Worm (Caenorhabditis elegans) whole organism, young adult: ENCODE results near the gene clec-35.

Source experiments
- B0019.2 ChIP-seq: fragments of 200-800 bp; sonication (Bioruptor generic); conservative IDR thresholded peaks from 2 replicates; pipeline ENCODE4 v1.3.6; 2022; ENCODE audit warnings: missing genetic modification reagents, missing genetic modification characterization, missing compliant biosample characterization
- B0261.1 ChIP-seq: sonication (generic microtip); optimal IDR thresholded peaks from 2 replicates; lab custom pipeline; 2016; ENCODE audit warnings: mild to moderate bottlenecking, missing genetic modification characterization, moderate library complexity, missing compliant biosample characterization
- F22D6.2 ChIP-seq: sonication (generic microtip); optimal IDR thresholded peaks from 2 replicates; lab custom pipeline; 2016; ENCODE audit warnings: mild to moderate bottlenecking, missing genetic modification characterization, missing compliant biosample characterization
- F37B4.10 ChIP-seq: fragments of 200-800 bp; sonication (Bioruptor generic); IDR thresholded peaks from 2 replicates; pipeline ENCODE4 v1.3.6; 2022; ENCODE audit warnings: missing genetic modification characterization, missing compliant biosample characterization
- F57A8.1 ChIP-seq: fragments of 200-800 bp; sonication (Bioruptor generic); optimal IDR thresholded peaks from 2 replicates; lab custom pipeline; 2018; ENCODE audit warnings: mild to moderate bottlenecking, missing genetic modification characterization, moderate library complexity, missing compliant biosample characterization
- T26A5.8 ChIP-seq: sonication (generic microtip); optimal IDR thresholded peaks from 2 replicates; lab custom pipeline; 2016; ENCODE audit warnings: missing genetic modification characterization, missing compliant biosample characterization
- Y53F4B.3 ChIP-seq: fragments of 200-800 bp; sonication (Bioruptor generic); IDR thresholded peaks from 2 replicates; pipeline ENCODE4 v1.3.6; 2022; ENCODE audit warnings: missing genetic modification reagents, missing genetic modification characterization, missing compliant biosample characterization
- Y53G8AR.9 ChIP-seq: fragments of 200-800 bp; sonication (Bioruptor generic); conservative IDR thresholded peaks from 2 replicates; pipeline ENCODE4 v1.3.6; 2022; ENCODE audit warnings: missing genetic modification reagents, missing genetic modification characterization, missing compliant biosample characterization
- Y95B8A.8 ChIP-seq: fragments of 200-800 bp; sonication (Bioruptor generic); IDR thresholded peaks from 2 replicates; pipeline ENCODE4 v1.3.6; 2022; ENCODE audit warnings: missing genetic modification reagents, missing genetic modification characterization, missing compliant biosample characterization
- ZK185.1 ChIP-seq: sonication (generic microtip); optimal IDR thresholded peaks from 2 replicates; lab custom pipeline; 2016; ENCODE audit warnings: mild to moderate bottlenecking, missing genetic modification characterization, missing compliant biosample characterization; ENCODE audit not compliant: poor library complexity, severe bottlenecking
- akir-1 ChIP-seq: fragments of 200-800 bp; sonication (Bioruptor generic); optimal IDR thresholded peaks from 2 replicates; lab custom pipeline; 2018; ENCODE audit warnings: mild to moderate bottlenecking, missing genetic modification characterization, moderate library complexity, missing compliant biosample characterization
- aptf-3 ChIP-seq: fragments of 200-800 bp; sonication (Bioruptor generic); IDR thresholded peaks from 2 replicates; pipeline ENCODE4 v1.3.6; 2022; ENCODE audit warnings: missing genetic modification characterization, missing compliant biosample characterization
- attf-3 ChIP-seq: fragments of 200-800 bp; sonication (Bioruptor generic); conservative IDR thresholded peaks from 2 replicates; pipeline ENCODE4 v1.3.6; 2022; ENCODE audit warnings: missing genetic modification reagents, missing genetic modification characterization, missing compliant biosample characterization
- attf-5 ChIP-seq: fragments of 200-800 bp; sonication (Bioruptor generic); optimal IDR thresholded peaks from 2 replicates; lab custom pipeline; 2018; ENCODE audit warnings: mild to moderate bottlenecking, missing genetic modification characterization, missing compliant biosample characterization
- cebp-2 ChIP-seq: fragments of 200-800 bp; sonication (Bioruptor generic); IDR thresholded peaks from 2 replicates; pipeline ENCODE4 v1.3.6; 2022; ENCODE audit warnings: missing genetic modification characterization, missing compliant biosample characterization
- ceh-91 ChIP-seq: fragments of 200-800 bp; sonication (Bioruptor generic); IDR thresholded peaks from 2 replicates; pipeline ENCODE4 v1.3.6; 2022; ENCODE audit warnings: missing genetic modification reagents, missing genetic modification characterization, missing compliant biosample characterization
- chd-7 ChIP-seq: sonication (generic microtip); optimal IDR thresholded peaks from 2 replicates; lab custom pipeline; 2016; ENCODE audit warnings: mild to moderate bottlenecking, missing genetic modification characterization, moderate library complexity, missing compliant biosample characterization
- die-1 ChIP-seq: sonication (generic microtip); optimal IDR thresholded peaks from 2 replicates; lab custom pipeline; 2016; ENCODE audit warnings: missing genotype, mild to moderate bottlenecking, missing genetic modification characterization, missing compliant biosample characterization
- ekl-4 ChIP-seq: fragments of 200-800 bp; sonication (Bioruptor generic); IDR thresholded peaks from 2 replicates; pipeline ENCODE4 v1.3.6; 2022; ENCODE audit warnings: missing genetic modification reagents, missing genetic modification characterization, missing compliant biosample characterization
- him-1 ChIP-seq: sonication (generic microtip); optimal IDR thresholded peaks from 2 replicates; lab custom pipeline; 2016; ENCODE audit warnings: missing genotype, missing genetic modification reagents, missing genetic modification characterization, missing compliant biosample characterization
- hmg-1.2 ChIP-seq: fragments of 200-800 bp; sonication (Bioruptor generic); IDR thresholded peaks from 2 replicates; pipeline ENCODE4 v1.3.6; 2022; ENCODE audit warnings: missing genetic modification reagents, missing genetic modification characterization, missing compliant biosample characterization
- hmg-20 ChIP-seq: fragments of 200-800 bp; sonication (Bioruptor generic); IDR thresholded peaks from 2 replicates; pipeline ENCODE4 v1.3.6; 2022; ENCODE audit warnings: missing genetic modification reagents, missing genetic modification characterization, missing compliant biosample characterization
- lin-26 ChIP-seq: fragments of 200-800 bp; sonication (Bioruptor generic); IDR thresholded peaks from 2 replicates; pipeline ENCODE4 v1.3.6; 2022; ENCODE audit warnings: missing genetic modification reagents, missing genetic modification characterization, missing compliant biosample characterization
- lin-40 ChIP-seq: sonication (generic microtip); optimal IDR thresholded peaks from 2 replicates; lab custom pipeline; 2016; ENCODE audit warnings: missing genetic modification characterization, mild to moderate bottlenecking, missing compliant biosample characterization, missing genotype, missing genetic modification reagents
- lir-1 ChIP-seq: fragments of 200-800 bp; sonication (Bioruptor generic); conservative IDR thresholded peaks from 2 replicates; pipeline ENCODE4 v1.3.6; 2022; ENCODE audit warnings: missing genetic modification reagents, missing genetic modification characterization, missing compliant biosample characterization
- madf-6 ChIP-seq: fragments of 200-800 bp; sonication (Bioruptor generic); IDR thresholded peaks from 2 replicates; pipeline ENCODE4 v1.3.6; 2022; ENCODE audit warnings: missing genetic modification reagents, missing genetic modification characterization, missing compliant biosample characterization
- mes-4 ChIP-seq: sonication (generic microtip); optimal IDR thresholded peaks from 2 replicates; lab custom pipeline; 2016; ENCODE audit warnings: missing genotype, missing genetic modification characterization, missing compliant biosample characterization
- mxl-1 ChIP-seq: sonication (generic microtip); optimal IDR thresholded peaks from 2 replicates; lab custom pipeline; 2016; ENCODE audit warnings: missing genetic modification characterization, missing compliant biosample characterization
- nfyb-1 ChIP-seq: fragments of 200-800 bp; sonication (Bioruptor generic); IDR thresholded peaks from 2 replicates; pipeline ENCODE4 v1.3.6; 2022; ENCODE audit warnings: missing genetic modification reagents, missing genetic modification characterization, missing compliant biosample characterization
- nhr-80 ChIP-seq: sonication (generic microtip); optimal IDR thresholded peaks from 2 replicates; lab custom pipeline; 2016; ENCODE audit warnings: missing genetic modification characterization, missing compliant biosample characterization
- pbrm-1 ChIP-seq: fragments of 200-800 bp; sonication (Bioruptor generic); IDR thresholded peaks from 2 replicates; pipeline ENCODE4 v1.3.6; 2022; ENCODE audit warnings: missing genetic modification reagents, missing genetic modification characterization, missing compliant biosample characterization
- rcor-1 ChIP-seq: fragments of 200-800 bp; sonication (Bioruptor generic); IDR thresholded peaks from 2 replicates; pipeline ENCODE4 v1.3.6; 2022; ENCODE audit warnings: missing genetic modification reagents, missing genetic modification characterization, missing compliant biosample characterization
- repo-1 ChIP-seq: sonication (generic microtip); optimal IDR thresholded peaks from 2 replicates; lab custom pipeline; 2017; ENCODE audit warnings: mild to moderate bottlenecking, missing genetic modification characterization, missing compliant biosample characterization
- rpc-1 ChIP-seq, 2 experiments: fragments of 150-350 bp in 1 of 2; sonication (generic microtip) in 1 of 2; optimal IDR thresholded peaks; 2 replicates each; lab custom pipeline; 2014 to 2018; ENCODE audit warnings: missing biosample characterization in 1 of 2, missing genetic modification characterization in 1 of 2, missing genetic modification reagents in 1 of 2, missing genotype in 1 of 2
- tbp1 ChIP-seq: fragments of 200-800 bp; sonication (Bioruptor generic); optimal IDR thresholded peaks from 2 replicates; lab custom pipeline; 2018; ENCODE audit warnings: mild to moderate bottlenecking, missing genetic modification characterization, missing compliant biosample characterization
- tlf-1 ChIP-seq: fragments of 200-800 bp; sonication (Bioruptor generic); optimal IDR thresholded peaks from 2 replicates; lab custom pipeline; 2018; ENCODE audit warnings: mild to moderate bottlenecking, missing genetic modification characterization, missing compliant biosample characterization
- unc-62 ChIP-seq: fragments of 150-350 bp; optimal IDR thresholded peaks from 2 replicates; lab custom pipeline; 2014; ENCODE audit warnings: missing biosample characterization, missing genetic modification reagents, missing genetic modification characterization
- ztf-25 ChIP-seq: fragments of 200-800 bp; sonication (Bioruptor generic); IDR thresholded peaks from 2 replicates; pipeline ENCODE4 v1.3.6; 2022; ENCODE audit warnings: missing genetic modification reagents, missing genetic modification characterization, missing compliant biosample characterization
- ztf-26 ChIP-seq: sonication (generic microtip); optimal IDR thresholded peaks from 2 replicates; lab custom pipeline; 2017; ENCODE audit warnings: missing genetic modification characterization, missing compliant biosample characterization
- ztf-28 ChIP-seq: fragments of 200-800 bp; sonication (Bioruptor generic); IDR thresholded peaks from 2 replicates; pipeline ENCODE4 v1.3.6; 2022; ENCODE audit warnings: missing genetic modification reagents, missing genetic modification characterization, missing compliant biosample characterization

The clec-35 gene

DNA sequence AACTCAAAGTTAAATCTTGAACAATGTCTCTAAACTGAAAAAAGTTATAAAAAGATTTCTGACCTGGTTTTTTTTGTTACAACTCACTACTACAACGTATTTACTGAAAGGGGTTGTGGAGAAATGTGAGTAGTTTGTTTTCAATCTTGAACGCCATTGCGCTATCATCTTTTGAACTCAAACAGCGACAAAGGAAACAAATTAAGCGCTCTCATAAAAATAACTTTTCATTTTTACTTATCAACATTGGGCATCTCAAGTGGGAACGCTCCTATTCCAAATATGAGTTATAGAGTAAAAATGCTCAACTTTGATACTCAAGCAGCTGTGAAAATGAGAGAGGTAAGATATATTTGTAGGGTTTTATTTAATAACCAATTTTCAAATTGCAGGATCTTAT, 39.6 kb upstream of the clec-35 start, which contains the start of gene F09C6.15 (continued):
- TF ChIP-seq F57A8.1 (GFP tag; lab: Kevin White, UChicago): no peak
- no peak for TF ChIP-seq Y95B8A.8 (GFP tag; lab: Robert Waterston, UW)
- TF ChIP-seq attf-5 (GFP tag; lab: Kevin White, UChicago): no peak
- TF ChIP-seq tbp1: no peak
- no peak for TF ChIP-seq rpc-1 (optimal IDR thresholded peaks at IDR 0.05; lab: Kevin White, UChicago)
- no peak for TF ChIP-seq rpc-1 (tag; optimal IDR thresholded peaks at IDR 0.05; lab: Kevin White, UChicago)
- TF ChIP-seq B0019.2 (GFP tag; lab: Robert Waterston, UW): no peak
- TF ChIP-seq, all 124 proteins: peak for 0

DNA sequence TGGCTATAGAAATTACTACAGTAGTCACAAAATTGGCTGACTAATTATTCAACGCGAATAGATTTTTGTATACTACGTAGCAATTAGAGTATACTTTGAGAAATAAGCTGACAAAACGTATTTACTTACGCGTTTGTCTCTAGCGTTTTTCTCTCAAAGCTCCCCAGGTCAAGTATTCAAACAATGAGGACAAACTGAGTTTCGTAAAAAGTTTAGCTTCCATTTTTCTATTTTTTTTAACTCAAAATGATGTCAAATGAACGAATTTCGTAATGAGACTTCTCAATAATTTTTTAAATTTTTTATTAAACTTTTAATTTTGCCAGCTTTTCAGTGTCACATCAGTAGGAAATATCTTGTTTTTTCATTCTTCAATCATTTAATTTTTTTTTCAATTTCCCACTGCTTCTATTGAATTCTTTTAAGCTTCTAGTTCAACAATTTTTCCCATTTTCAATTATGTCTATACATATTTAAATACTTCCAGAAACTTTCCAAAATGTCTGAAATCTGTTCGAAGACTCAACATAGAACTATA, 35.0 kb upstream of the clec-35 start, which contains the start of the genes ifas-2 and fbxa-44:
Gene ifas-2, minus strand, starts transcription at position 101 of the 538 bp plus-strand sequence.
Gene fbxa-44, plus strand, starts transcription at position 488 of the 538 bp plus-strand sequence.
- TF ChIP-seq B0261.1 (tag; lab: Kevin White, UChicago) (no peak), lin-40 (tag; lab: Kevin White, UChicago) (no peak), Y95B8A.8 (GFP tag; lab: Robert Waterston, UW) (no peak), nhr-80 (tag; lab: Kevin White, UChicago) (no peak), unc-62 (GFP tag; lab: Kevin White, UChicago) (no peak), rcor-1 (no peak), him-1 (no peak), die-1 (tag; lab: Kevin White, UChicago) (no peak), T26A5.8 (tag; lab: Kevin White, UChicago) (no peak), aptf-3 (no peak), Y53F4B.3 (GFP tag; lab: Robert Waterston, UW) (no peak), ekl-4 (GFP tag; lab: Robert Waterston, UW) (no peak), F37B4.10 (no peak), madf-6 (no peak), ztf-25 (GFP tag; lab: Robert Waterston, UW) (no peak), lir-1 (no peak), F22D6.2 (no peak)

DNA sequence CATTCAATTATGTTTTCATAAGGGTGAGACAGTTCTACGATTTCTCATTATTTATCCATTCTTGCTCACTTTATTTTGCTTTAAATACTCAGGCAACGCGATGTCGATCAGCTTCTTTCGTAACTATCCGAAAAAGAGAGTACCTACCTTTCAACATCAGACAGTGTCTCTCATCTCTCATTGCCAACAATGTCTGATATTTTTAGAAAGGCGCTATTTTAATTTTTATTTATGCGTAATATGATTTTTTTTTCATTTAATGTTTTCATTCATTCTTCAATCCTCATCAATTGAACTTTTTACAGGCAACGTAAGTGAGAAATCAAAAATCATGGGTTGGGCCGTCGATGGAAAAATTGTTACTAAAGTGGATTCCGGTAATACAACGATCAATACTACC, 30.9 kb upstream of the clec-35 start, which contains the start of gene F09C6.13:
Gene F09C6.13, plus strand, starts transcription at position 301 of the 400 bp plus-strand sequence.
- TF ChIP-seq ztf-26 (tag; lab: Kevin White, UChicago) (no peak), tlf-1 (GFP tag; lab: Kevin White, UChicago) (no peak), akir-1 (GFP tag; lab: Kevin White, UChicago) (no peak), Y53G8AR.9 (GFP tag; lab: Robert Waterston, UW) (no peak), attf-3 (GFP tag; lab: Robert Waterston, UW) (no peak), nfyb-1 (no peak), lin-26 (GFP tag; lab: Robert Waterston, UW) (no peak), mxl-1 (tag; lab: Kevin White, UChicago) (no peak), repo-1 (tag; lab: Kevin White, UChicago) (no peak), mes-4 (tag; lab: Kevin White, UChicago) (no peak), chd-7 (no peak), hmg-20 (GFP tag; lab: Robert Waterston, UW) (no peak), cebp-2 (no peak), ZK185.1 (tag; lab: Kevin White, UChicago) (no peak), F57A8.1 (GFP tag; lab: Kevin White, UChicago) (no peak), ztf-28 (GFP tag; lab: Robert Waterston, UW) (no peak), hmg-1.2 (GFP tag; lab: Robert Waterston, UW) (no peak), F37B4.10 (no peak), pbrm-1 (GFP tag; lab: Robert Waterston, UW) (no peak), ceh-91 (GFP tag; lab: Robert Waterston, UW) (no peak)
